Fruit fly (Drosophila melanogaster) whole organism, embryonic: ENCODE data around the gene CG17283.

Experiments used
- CG11085 ChIP-seq: fragments of 200-800 bp; sonication (Bioruptor generic); IDR thresholded peaks from 2 replicates; pipeline ENCODE4 v1.3.6; 2022; ENCODE audit warnings: missing biosample characterization, missing genetic modification characterization
- CG12299 ChIP-seq: fragments of 200-800 bp; sonication (Bioruptor generic); optimal IDR thresholded peaks from 2 replicates; lab custom pipeline; 2018; ENCODE audit warnings: missing biosample characterization, mild to moderate bottlenecking, missing genetic modification characterization
- CG12391 ChIP-seq: fragments of 200-800 bp; sonication (Bioruptor generic); optimal IDR thresholded peaks from 3 replicates; lab custom pipeline; 2018; ENCODE audit warnings: missing biosample characterization, mild to moderate bottlenecking, missing genetic modification characterization, moderate library complexity
- CG12769 ChIP-seq: fragments of 200-800 bp; sonication (Bioruptor generic); optimal IDR thresholded peaks from 2 replicates; lab custom pipeline; 2019; ENCODE audit warnings: missing biosample characterization, mild to moderate bottlenecking, missing genetic modification characterization, moderate library complexity
- CG15514 ChIP-seq: fragments of 200-800 bp; sonication (Bioruptor generic); optimal IDR thresholded peaks from 3 replicates; lab custom pipeline; 2017; ENCODE audit warnings: missing biosample characterization, missing genetic modification characterization, mild to moderate bottlenecking, moderate library complexity, missing genetic modification reagents
- CG17359 ChIP-seq: fragments of 200-800 bp; sonication (Bioruptor generic); optimal IDR thresholded peaks from 3 replicates; lab custom pipeline; 2018; ENCODE audit warnings: missing biosample characterization, mild to moderate bottlenecking, missing genetic modification characterization, moderate library complexity
- CG17385 ChIP-seq: fragments of 200-800 bp; sonication (Bioruptor generic); optimal IDR thresholded peaks from 3 replicates; lab custom pipeline; 2018; ENCODE audit warnings: missing biosample characterization, mild to moderate bottlenecking, missing genetic modification characterization
- CG1792 ChIP-seq: fragments of 200-800 bp; sonication (Bioruptor generic); optimal IDR thresholded peaks from 2 replicates; lab custom pipeline; 2016; ENCODE audit warnings: missing biosample characterization, missing genetic modification characterization
- CG2129 ChIP-seq: fragments of 200-800 bp; sonication (Bioruptor generic); IDR thresholded peaks from 2 replicates; pipeline ENCODE4 v1.3.6; 2022; ENCODE audit warnings: missing biosample characterization, missing genetic modification characterization; ENCODE audit not compliant: partially characterized antibody
- CG2712 ChIP-seq: fragments of 200-800 bp; optimal IDR thresholded peaks from 3 replicates; lab custom pipeline; 2019; ENCODE audit warnings: missing biosample characterization, mild to moderate bottlenecking, missing genetic modification characterization, moderate library complexity
- CG3847 ChIP-seq: fragments of 200-800 bp; sonication (Bioruptor generic); IDR thresholded peaks from 2 replicates; pipeline ENCODE4 v1.3.6; 2022; ENCODE audit warnings: missing biosample characterization, missing genetic modification characterization
- CG4328 ChIP-seq: fragments of 200-800 bp; sonication (Bioruptor generic); optimal IDR thresholded peaks from 3 replicates; lab custom pipeline; 2017; ENCODE audit warnings: missing biosample characterization, missing genetic modification reagents, missing genetic modification characterization
- CG4820 ChIP-seq: fragments of 200-800 bp; sonication (Bioruptor generic); optimal IDR thresholded peaks from 3 replicates; lab custom pipeline; 2016; ENCODE audit warnings: missing biosample characterization, missing genetic modification characterization
- CG5953 ChIP-seq: fragments of 200-800 bp; sonication (Bioruptor generic); IDR thresholded peaks from 2 replicates; pipeline ENCODE4 v1.3.6; 2022; ENCODE audit warnings: missing biosample characterization, missing genetic modification characterization
- CG7556 ChIP-seq: fragments of 200-800 bp; sonication (Bioruptor generic); optimal IDR thresholded peaks from 2 replicates; lab custom pipeline; 2017; ENCODE audit warnings: missing biosample characterization, mild to moderate bottlenecking, missing genetic modification characterization
- CG9437 ChIP-seq: fragments of 200-800 bp; sonication (Bioruptor generic); optimal IDR thresholded peaks from 2 replicates; lab custom pipeline; 2018; ENCODE audit warnings: missing biosample characterization, mild to moderate bottlenecking, missing genetic modification characterization
- Hand ChIP-seq: fragments of 200-800 bp; sonication (Bioruptor generic); optimal IDR thresholded peaks from 2 replicates; lab custom pipeline; 2017; ENCODE audit warnings: mild to moderate bottlenecking, missing biosample characterization, missing genetic modification reagents, missing genetic modification characterization
- HmgD ChIP-seq: fragments of 200-800 bp; sonication (Bioruptor generic); optimal IDR thresholded peaks from 3 replicates; lab custom pipeline; 2016; ENCODE audit warnings: missing biosample characterization, missing genetic modification characterization
- Hr51 ChIP-seq, 2 experiments: fragments of 200-800 bp; sonication (Bioruptor generic); optimal IDR thresholded peaks; 2 replicates in 1 of 2; 3 replicates in 1 of 2; lab custom pipeline; 2016 to 2018; ENCODE audit warnings: missing biosample characterization in 2 of 2, missing genetic modification characterization in 2 of 2, mild to moderate bottlenecking in 1 of 2, moderate library complexity in 1 of 2
- NfI ChIP-seq: fragments of 200-800 bp; sonication (Bioruptor generic); optimal IDR thresholded peaks from 3 replicates; lab custom pipeline; 2018; ENCODE audit warnings: missing biosample characterization, mild to moderate bottlenecking, missing genetic modification characterization, moderate library complexity
- Oli ChIP-seq: fragments of 200-800 bp; sonication (Bioruptor generic); optimal IDR thresholded peaks from 2 replicates; lab custom pipeline; 2018; ENCODE audit warnings: missing biosample characterization, mild to moderate bottlenecking, missing genetic modification characterization, moderate library complexity
- Pdp1 ChIP-seq, 2 experiments: fragments of 200-800 bp; sonication (Bioruptor generic); optimal IDR thresholded peaks; 3 replicates each; lab custom pipeline; 2016; ENCODE audit warnings: missing biosample characterization in 2 of 2, missing genetic modification characterization in 2 of 2, mild to moderate bottlenecking in 1 of 2, moderate library complexity in 1 of 2
- Poxn ChIP-seq: fragments of 200-800 bp; sonication (Bioruptor generic); IDR thresholded peaks from 2 replicates; pipeline ENCODE4 v1.3.6; 2022; ENCODE audit warnings: missing biosample characterization, missing genetic modification characterization
- Sry-β ChIP-seq: fragments of 200-800 bp; sonication (Bioruptor generic); optimal IDR thresholded peaks from 2 replicates; lab custom pipeline; 2018; ENCODE audit warnings: missing biosample characterization, mild to moderate bottlenecking, missing genetic modification characterization, moderate library complexity
- Usf ChIP-seq: fragments of 200-800 bp; sonication (Bioruptor generic); optimal IDR thresholded peaks from 2 replicates; lab custom pipeline; 2017; ENCODE audit warnings: missing genotype, missing biosample characterization, missing genetic modification characterization
- ase ChIP-seq: fragments of 200-800 bp; sonication (Bioruptor generic); IDR thresholded peaks from 3 replicates; pipeline ENCODE4 v1.3.6; 2022; ENCODE audit warnings: missing biosample characterization, missing genetic modification characterization
- chm ChIP-seq: fragments of 200-800 bp; sonication (Bioruptor generic); IDR thresholded peaks from 2 replicates; pipeline ENCODE4 v1.3.6; 2022; ENCODE audit warnings: missing biosample characterization, missing genetic modification characterization
- da ChIP-seq: fragments of 200-800 bp; sonication (Bioruptor generic); optimal IDR thresholded peaks from 2 replicates; lab custom pipeline; 2016; ENCODE audit warnings: missing biosample characterization, missing genetic modification characterization
- dan ChIP-seq: fragments of 200-800 bp; sonication (Bioruptor generic); IDR thresholded peaks from 2 replicates; pipeline ENCODE4 v1.3.6; 2022; ENCODE audit warnings: missing biosample characterization, missing genetic modification characterization
- esg ChIP-seq: fragments of 200-800 bp; sonication (Bioruptor generic); conservative IDR thresholded peaks from 2 replicates; pipeline ENCODE4 v1.3.6; 2022; ENCODE audit warnings: missing biosample characterization, missing genetic modification characterization
- eyg ChIP-seq: fragments of 200-800 bp; sonication (Bioruptor generic); optimal IDR thresholded peaks from 3 replicates; lab custom pipeline; 2016; ENCODE audit warnings: missing biosample characterization, missing genetic modification characterization
- fd102C ChIP-seq: fragments of 200-800 bp; sonication (Bioruptor generic); optimal IDR thresholded peaks from 2 replicates; lab custom pipeline; 2018; ENCODE audit warnings: missing biosample characterization, mild to moderate bottlenecking, missing genetic modification characterization, moderate library complexity
- ftz-f1 ChIP-seq: fragments of 200-800 bp; sonication (Bioruptor generic); optimal IDR thresholded peaks from 2 replicates; lab custom pipeline; 2016; ENCODE audit warnings: missing biosample characterization, missing genetic modification characterization
- grn ChIP-seq: fragments of 200-800 bp; sonication (Bioruptor generic); optimal IDR thresholded peaks from 3 replicates; lab custom pipeline; 2017; ENCODE audit warnings: missing biosample characterization, missing genetic modification characterization
- gsb-n ChIP-seq: fragments of 200-800 bp; sonication (Bioruptor generic); optimal IDR thresholded peaks from 3 replicates; lab custom pipeline; 2018; ENCODE audit warnings: missing biosample characterization, mild to moderate bottlenecking, missing genetic modification characterization
- ham ChIP-seq: fragments of 200-800 bp; sonication (Bioruptor generic); IDR thresholded peaks from 2 replicates; pipeline ENCODE4 v1.3.6; 2022; ENCODE audit warnings: missing biosample characterization, missing genetic modification characterization
- lilli ChIP-seq: fragments of 200-800 bp; sonication (Bioruptor generic); optimal IDR thresholded peaks from 3 replicates; lab custom pipeline; 2016; ENCODE audit warnings: missing biosample characterization, missing genetic modification characterization
- maf-S ChIP-seq: fragments of 200-800 bp; sonication (Bioruptor generic); optimal IDR thresholded peaks from 2 replicates; lab custom pipeline; 2016; ENCODE audit warnings: missing biosample characterization, missing genetic modification characterization
- nom ChIP-seq: fragments of 200-800 bp; sonication (Bioruptor generic); optimal IDR thresholded peaks from 2 replicates; lab custom pipeline; 2017; ENCODE audit warnings: missing biosample characterization, missing genetic modification characterization, mild to moderate bottlenecking, moderate library complexity, missing genetic modification reagents
- oc ChIP-seq: fragments of 200-800 bp; sonication (Bioruptor generic); optimal IDR thresholded peaks from 2 replicates; lab custom pipeline; 2018; ENCODE audit warnings: missing biosample characterization, mild to moderate bottlenecking, missing genetic modification characterization, moderate library complexity
- peb ChIP-seq: fragments of 200-800 bp; sonication (Bioruptor generic); IDR thresholded peaks from 2 replicates; pipeline ENCODE4 v1.3.6; 2022; ENCODE audit warnings: missing biosample characterization, missing genetic modification characterization
- pfk ChIP-seq: fragments of 200-800 bp; sonication (Bioruptor generic); optimal IDR thresholded peaks from 2 replicates; lab custom pipeline; 2018; ENCODE audit warnings: missing biosample characterization, mild to moderate bottlenecking, missing genetic modification characterization, moderate library complexity
- psq ChIP-seq: fragments of 200-800 bp; sonication (Bioruptor generic); optimal IDR thresholded peaks from 2 replicates; lab custom pipeline; 2017; ENCODE audit warnings: missing biosample characterization, missing genetic modification characterization
- sd ChIP-seq: fragments of 200-800 bp; sonication (Bioruptor generic); optimal IDR thresholded peaks from 3 replicates; lab custom pipeline; 2018; ENCODE audit warnings: missing biosample characterization, mild to moderate bottlenecking, missing genetic modification characterization, moderate library complexity
- sens-2 ChIP-seq: fragments of 200-800 bp; sonication (Bioruptor generic); IDR thresholded peaks from 2 replicates; pipeline ENCODE4 v1.3.6; 2022; ENCODE audit warnings: missing biosample characterization, missing genetic modification characterization
- sisA ChIP-seq: fragments of 200-800 bp; sonication (Bioruptor generic); IDR thresholded peaks from 2 replicates; pipeline ENCODE4 v1.3.6; 2022; ENCODE audit warnings: missing biosample characterization, missing genetic modification characterization
- sna ChIP-seq: fragments of 200-800 bp; sonication (Bioruptor generic); IDR thresholded peaks from 2 replicates; pipeline ENCODE4 v1.3.6; 2022; ENCODE audit warnings: missing biosample characterization, missing genetic modification characterization; ENCODE audit not compliant: partially characterized antibody
- sob ChIP-seq: fragments of 200-800 bp; sonication (Bioruptor generic); IDR thresholded peaks from 2 replicates; pipeline ENCODE4 v1.3.6; 2022; ENCODE audit warnings: missing biosample characterization, missing genetic modification characterization
- stwl ChIP-seq: fragments of 200-800 bp; sonication (Bioruptor generic); optimal IDR thresholded peaks from 3 replicates; lab custom pipeline; 2018; ENCODE audit warnings: missing biosample characterization, mild to moderate bottlenecking, missing genetic modification characterization, moderate library complexity
- unc-4 ChIP-seq: fragments of 200-800 bp; sonication (Bioruptor generic); IDR thresholded peaks from 2 replicates; pipeline ENCODE4 v1.3.6; 2022; ENCODE audit warnings: missing biosample characterization, missing genetic modification characterization; ENCODE audit not compliant: partially characterized antibody
- usp ChIP-seq: fragments of >200 bp; optimal IDR thresholded peaks from 2 replicates; lab custom pipeline; 2017; ENCODE audit warnings: missing biosample characterization, missing genetic modification characterization

CG17283 gene

dm6 chr3R:17400675-17401118, 7.0 kb upstream of the CG17283 start (continued):
- TF ChIP-seq nom (no peak), CG7556 (GFP tag; lab: Kevin White, UChicago) (peak; percentile 0), Hand (GFP tag; lab: Kevin White, UChicago) (no peak), eyg (GFP tag; lab: Kevin White, UChicago) (no peak), grn (GFP tag; lab: Kevin White, UChicago) (no peak), Poxn (GFP tag; lab: Robert Waterston, UW) (no peak), CG12769 (no peak), chm (GFP tag; lab: Robert Waterston, UW) (no peak), sisA (GFP tag; lab: Robert Waterston, UW) (peak; percentile 46; the same call in 1 of the 2 replicates), pfk (GFP tag; lab: Kevin White, UChicago) (no peak), unc-4 (GFP tag; lab: Robert Waterston, UW) (no peak), sob (no peak), sd (tag; lab: Kevin White, UChicago) (no peak), ase (GFP tag; lab: Robert Waterston, UW) (no peak), CG2129 (GFP tag; lab: Robert Waterston, UW) (no peak), Pdp1 (GFP tag; optimal IDR thresholded peaks at IDR 0.05; lab: Kevin White, UChicago) (peak in 1 of 2 experiments; percentile 24), gsb-n (tag; lab: Kevin White, UChicago) (no peak), CG3847 (GFP tag; lab: Robert Waterston, UW) (no peak), Sry-β (GFP tag; lab: Kevin White, UChicago) (no peak), HmgD (GFP tag; lab: Kevin White, UChicago) (no peak), CG11085 (GFP tag; lab: Robert Waterston, UW) (no peak), da (GFP tag; lab: Kevin White, UChicago) (no peak), CG12391 (no peak), CG9437 (GFP tag; lab: Kevin White, UChicago) (no peak), Hr51 (GFP tag; optimal IDR thresholded peaks at IDR 0.05; lab: Kevin White, UChicago) (peak in 1 of 2 experiments; percentile 22), NfI (no peak), maf-S (GFP tag; lab: Kevin White, UChicago) (no peak), stwl (tag; lab: Kevin White, UChicago) (no peak), sens-2 (GFP tag; lab: Robert Waterston, UW) (no peak), CG17385 (GFP tag; lab: Kevin White, UChicago) (no peak), CG2712 (tag; lab: Kevin White, UChicago) (peak; percentile 43), dan (GFP tag; lab: Robert Waterston, UW) (no peak), peb (no peak), CG15514 (GFP tag; lab: Kevin White, UChicago) (peak; percentile 35), lilli (GFP tag; lab: Kevin White, UChicago) (no peak), usp (no peak), Oli (tag; lab: Kevin White, UChicago) (no peak), CG5953 (no peak), ham (GFP tag; lab: Robert Waterston, UW) (no peak), CG4328 (GFP tag; lab: Kevin White, UChicago) (no peak), sna (GFP tag; lab: Robert Waterston, UW) (no peak), CG1792 (peak; percentile 27), Usf (GFP tag; lab: Kevin White, UChicago) (no peak), CG12299 (tag; lab: Kevin White, UChicago) (no peak), esg (GFP tag; lab: Robert Waterston, UW) (no peak), psq (GFP tag; lab: Kevin White, UChicago) (no peak), CG4820 (peak; percentile 51), fd102C (GFP tag; lab: Kevin White, UChicago) (no peak), CG17359 (tag; lab: Kevin White, UChicago) (peak; percentile 61), oc (no peak), ftz-f1 (GFP tag; lab: Kevin White, UChicago) (no peak)
